Fruit fly (Drosophila melanogaster) whole organism, embryonic: ENCODE results near the gene Shal.
A peak's percentile ranks its signal among the peaks of the same experiment; 100 is the strongest.

Experiments
- CG10462 ChIP-seq: fragments of 200-800 bp; sonication (Bioruptor generic); optimal IDR thresholded peaks from 2 replicates; lab custom pipeline; 2016; ENCODE audit warnings: missing biosample characterization, missing genetic modification characterization
- CG11085 ChIP-seq: fragments of 200-800 bp; sonication (Bioruptor generic); IDR thresholded peaks from 2 replicates; pipeline ENCODE4 v1.3.6; 2022; ENCODE audit warnings: missing biosample characterization, missing genetic modification characterization
- CG11560 ChIP-seq: fragments of 200-800 bp; sonication (Bioruptor generic); IDR thresholded peaks from 3 replicates; pipeline ENCODE4 v1.3.6; 2022; ENCODE audit warnings: missing biosample characterization, missing genetic modification characterization
- CG12104 ChIP-seq: fragments of 200-800 bp; sonication (Bioruptor generic); optimal IDR thresholded peaks from 3 replicates; lab custom pipeline; 2016; ENCODE audit warnings: missing biosample characterization, missing genetic modification characterization
- CG12236 ChIP-seq: fragments of 200-800 bp; sonication (Bioruptor generic); optimal IDR thresholded peaks from 2 replicates; lab custom pipeline; 2016; ENCODE audit warnings: missing biosample characterization, missing genetic modification characterization
- CG12299 ChIP-seq: fragments of 200-800 bp; sonication (Bioruptor generic); optimal IDR thresholded peaks from 2 replicates; lab custom pipeline; 2018; ENCODE audit warnings: missing biosample characterization, mild to moderate bottlenecking, missing genetic modification characterization
- CG12659 ChIP-seq: fragments of 200-800 bp; sonication (Bioruptor generic); optimal IDR thresholded peaks from 3 replicates; lab custom pipeline; 2017; ENCODE audit warnings: mild to moderate bottlenecking, missing biosample characterization, missing genetic modification reagents, missing genetic modification characterization
- CG13424 ChIP-seq: fragments of 200-800 bp; sonication (Bioruptor generic); optimal IDR thresholded peaks from 2 replicates; lab custom pipeline; 2019; ENCODE audit warnings: missing biosample characterization, mild to moderate bottlenecking, missing genetic modification characterization, moderate library complexity
- CG17361 ChIP-seq: fragments of 200-800 bp; sonication (Bioruptor generic); IDR thresholded peaks from 3 replicates; pipeline ENCODE4 v1.3.6; 2022; ENCODE audit warnings: missing biosample characterization, missing genetic modification characterization
- CG18619 ChIP-seq: fragments of 200-800 bp; sonication (Bioruptor generic); optimal IDR thresholded peaks from 3 replicates; lab custom pipeline; 2017; ENCODE audit warnings: missing biosample characterization, mild to moderate bottlenecking, missing genetic modification characterization
- CG32767 ChIP-seq: fragments of 200-800 bp; sonication (Bioruptor generic); IDR thresholded peaks from 2 replicates; pipeline ENCODE4 v1.3.6; 2022; ENCODE audit warnings: missing biosample characterization, missing genetic modification characterization
- CG3847 ChIP-seq: fragments of 200-800 bp; sonication (Bioruptor generic); IDR thresholded peaks from 2 replicates; pipeline ENCODE4 v1.3.6; 2022; ENCODE audit warnings: missing biosample characterization, missing genetic modification characterization
- CG4424 ChIP-seq: fragments of 200-800 bp; sonication (Bioruptor generic); optimal IDR thresholded peaks from 3 replicates; lab custom pipeline; 2016; ENCODE audit warnings: missing biosample characterization, missing genetic modification characterization
- CG7987 ChIP-seq: fragments of 200-800 bp; sonication (Bioruptor generic); optimal IDR thresholded peaks from 2 replicates; lab custom pipeline; 2018; ENCODE audit warnings: missing biosample characterization, mild to moderate bottlenecking, missing genetic modification characterization, moderate library complexity
- CG8089 ChIP-seq: fragments of 200-800 bp; sonication (Bioruptor generic); optimal IDR thresholded peaks from 3 replicates; lab custom pipeline; 2016; ENCODE audit warnings: missing biosample characterization, missing genetic modification characterization
- CoRest ChIP-seq: fragments of 200-800 bp; sonication (Bioruptor generic); optimal IDR thresholded peaks from 3 replicates; lab custom pipeline; 2018; ENCODE audit warnings: missing biosample characterization, mild to moderate bottlenecking, missing genetic modification characterization, moderate library complexity
- D19B ChIP-seq: fragments of 200-800 bp; sonication (Bioruptor generic); optimal IDR thresholded peaks from 2 replicates; lab custom pipeline; 2017; ENCODE audit warnings: missing biosample characterization, mild to moderate bottlenecking, missing genetic modification characterization
- Deaf1 ChIP-seq: fragments of 200-800 bp; optimal IDR thresholded peaks from 3 replicates; lab custom pipeline; 2019; ENCODE audit warnings: missing biosample characterization, mild to moderate bottlenecking, missing genetic modification characterization, moderate library complexity
- E2f2 ChIP-seq: fragments of 200-800 bp; sonication (Bioruptor generic); IDR thresholded peaks from 2 replicates; pipeline ENCODE4 v1.3.6; 2022; ENCODE audit warnings: missing biosample characterization, missing genetic modification characterization
- Fer2 ChIP-seq: fragments of 200-800 bp; sonication (Bioruptor generic); optimal IDR thresholded peaks from 2 replicates; lab custom pipeline; 2018; ENCODE audit warnings: missing biosample characterization, mild to moderate bottlenecking, missing genetic modification characterization, moderate library complexity
- GATAe ChIP-seq: fragments of 200-800 bp; sonication (Bioruptor generic); conservative IDR thresholded peaks from 2 replicates; pipeline ENCODE4 v1.3.6; 2022; ENCODE audit warnings: missing biosample characterization, missing genetic modification characterization
- Gug ChIP-seq: fragments of 200-800 bp; sonication (Bioruptor generic); IDR thresholded peaks from 4 replicates; pipeline ENCODE4 v1.3.6; 2022; ENCODE audit warnings: missing biosample characterization, missing genetic modification characterization
- MBD-R2 ChIP-seq: fragments of 200-800 bp; sonication (Bioruptor generic); IDR thresholded peaks from 2 replicates; pipeline ENCODE4 v1.3.6; 2022; ENCODE audit warnings: missing biosample characterization, missing genetic modification characterization
- Mes4 ChIP-seq: fragments of 200-800 bp; sonication (Bioruptor generic); optimal IDR thresholded peaks from 2 replicates; lab custom pipeline; 2016; ENCODE audit warnings: missing biosample characterization, missing genetic modification characterization
- Ptx1 ChIP-seq: fragments of 200-800 bp; sonication (Bioruptor generic); IDR thresholded peaks from 2 replicates; pipeline ENCODE4 v1.3.6; 2022; ENCODE audit warnings: missing biosample characterization, missing genetic modification characterization
- Rx ChIP-seq: fragments of 200-800 bp; sonication (Bioruptor generic); IDR thresholded peaks from 2 replicates; pipeline ENCODE4 v1.3.6; 2022; ENCODE audit warnings: missing biosample characterization, missing genetic modification characterization
- Spps ChIP-seq: fragments of 200-800 bp; sonication (Bioruptor generic); optimal IDR thresholded peaks from 2 replicates; lab custom pipeline; 2018; ENCODE audit warnings: missing biosample characterization, mild to moderate bottlenecking, missing genetic modification characterization
- bsh ChIP-seq, 2 experiments: fragments of 200-800 bp; sonication (Bioruptor generic); optimal IDR thresholded peaks; 2 replicates each; lab custom pipeline; 2017 to 2018; ENCODE audit warnings: mild to moderate bottlenecking in 2 of 2, missing biosample characterization in 2 of 2, missing genetic modification characterization in 2 of 2, moderate library complexity in 1 of 2
- cwo ChIP-seq: fragments of 200-800 bp; sonication (Bioruptor generic); optimal IDR thresholded peaks from 3 replicates; lab custom pipeline; 2017; ENCODE audit warnings: missing biosample characterization, missing genetic modification characterization, mild to moderate bottlenecking, moderate library complexity, missing genetic modification reagents
- dysf ChIP-seq: fragments of 200-800 bp; sonication (Bioruptor generic); IDR thresholded peaks from 3 replicates; pipeline ENCODE4 v1.3.6; 2022; ENCODE audit warnings: missing biosample characterization, missing genetic modification characterization
- esg ChIP-seq: fragments of 200-800 bp; sonication (Bioruptor generic); conservative IDR thresholded peaks from 2 replicates; pipeline ENCODE4 v1.3.6; 2022; ENCODE audit warnings: missing biosample characterization, missing genetic modification characterization
- fu2 ChIP-seq: fragments of 200-800 bp; sonication (Bioruptor generic); optimal IDR thresholded peaks from 2 replicates; lab custom pipeline; 2016; ENCODE audit warnings: missing biosample characterization, missing genetic modification characterization
- jumu ChIP-seq: fragments of 200-800 bp; sonication (Bioruptor generic); optimal IDR thresholded peaks from 3 replicates; lab custom pipeline; 2016; ENCODE audit warnings: missing biosample characterization, missing genetic modification characterization
- maf-S ChIP-seq: fragments of 200-800 bp; sonication (Bioruptor generic); optimal IDR thresholded peaks from 2 replicates; lab custom pipeline; 2016; ENCODE audit warnings: missing biosample characterization, missing genetic modification characterization
- pan ChIP-seq, 4 experiments: fragments of >200 bp in 3 of 4; fragments of 200-800 bp in 1 of 4; sonication (Bioruptor generic) in 1 of 4; optimal IDR thresholded peaks in 3 of 4; IDR thresholded peaks in 1 of 4; 2 replicates each; pipeline versions ENCODE4 v1.3.6 to Lab custom; 2017 to 2022; ENCODE audit warnings: missing biosample characterization in 2 of 4, missing genetic modification characterization in 2 of 4, mixed read lengths in 1 of 4
- pfk ChIP-seq: fragments of 200-800 bp; sonication (Bioruptor generic); optimal IDR thresholded peaks from 2 replicates; lab custom pipeline; 2018; ENCODE audit warnings: missing biosample characterization, mild to moderate bottlenecking, missing genetic modification characterization, moderate library complexity
- phol ChIP-seq: fragments of 200-800 bp; sonication (Bioruptor generic); optimal IDR thresholded peaks from 3 replicates; lab custom pipeline; 2018; ENCODE audit warnings: missing biosample characterization, mild to moderate bottlenecking, missing genetic modification characterization, moderate library complexity
- prd ChIP-seq, 3 experiments: fragments of >200 bp in 2 of 3; fragments of 200-800 bp in 1 of 3; sonication (Bioruptor generic) in 1 of 3; optimal IDR thresholded peaks in 2 of 3; IDR thresholded peaks in 1 of 3; 2 replicates in 2 of 3; 3 replicates in 1 of 3; pipeline versions ENCODE4 v1.3.6 to Lab custom; 2017 to 2022; ENCODE audit warnings: missing biosample characterization in 1 of 3, missing genetic modification characterization in 1 of 3
- sima ChIP-seq: fragments of 200-800 bp; sonication (Bioruptor generic); optimal IDR thresholded peaks from 2 replicates; lab custom pipeline; 2016; ENCODE audit warnings: missing biosample characterization, missing genetic modification characterization
- sob ChIP-seq: fragments of 200-800 bp; sonication (Bioruptor generic); IDR thresholded peaks from 2 replicates; pipeline ENCODE4 v1.3.6; 2022; ENCODE audit warnings: missing biosample characterization, missing genetic modification characterization
- ssp ChIP-seq: fragments of 200-800 bp; sonication (Bioruptor generic); IDR thresholded peaks from 2 replicates; pipeline ENCODE4 v1.3.6; 2022; ENCODE audit warnings: missing biosample characterization, missing genetic modification characterization
- sug ChIP-seq: fragments of 200-800 bp; optimal IDR thresholded peaks from 2 replicates; lab custom pipeline; 2019; ENCODE audit warnings: missing biosample characterization, mild to moderate bottlenecking, missing genetic modification characterization, moderate library complexity
- toy ChIP-seq: fragments of 200-800 bp; sonication (Bioruptor generic); IDR thresholded peaks from 2 replicates; pipeline ENCODE4 v1.3.6; 2022; ENCODE audit warnings: missing biosample characterization, missing genetic modification characterization
- tup ChIP-seq: fragments of 200-800 bp; sonication (Bioruptor generic); optimal IDR thresholded peaks from 2 replicates; lab custom pipeline; 2016; ENCODE audit warnings: missing biosample characterization, mild to moderate bottlenecking, missing genetic modification characterization, moderate library complexity
- vnd ChIP-seq: fragments of 200-800 bp; sonication (Bioruptor generic); IDR thresholded peaks from 3 replicates; pipeline ENCODE4 v1.3.6; 2022; ENCODE audit warnings: missing biosample characterization, missing genetic modification characterization; ENCODE audit not compliant: partially characterized antibody
- wdn ChIP-seq: fragments of 200-800 bp; sonication (Bioruptor generic); IDR thresholded peaks from 2 replicates; pipeline ENCODE4 v1.3.6; 2022; ENCODE audit warnings: missing biosample characterization, missing genetic modification characterization
- zf30C ChIP-seq: fragments of 200-800 bp; sonication (Bioruptor generic); optimal IDR thresholded peaks from 3 replicates; lab custom pipeline; 2018; ENCODE audit warnings: missing biosample characterization, mild to moderate bottlenecking, missing genetic modification characterization

The Shal gene

DNA sequence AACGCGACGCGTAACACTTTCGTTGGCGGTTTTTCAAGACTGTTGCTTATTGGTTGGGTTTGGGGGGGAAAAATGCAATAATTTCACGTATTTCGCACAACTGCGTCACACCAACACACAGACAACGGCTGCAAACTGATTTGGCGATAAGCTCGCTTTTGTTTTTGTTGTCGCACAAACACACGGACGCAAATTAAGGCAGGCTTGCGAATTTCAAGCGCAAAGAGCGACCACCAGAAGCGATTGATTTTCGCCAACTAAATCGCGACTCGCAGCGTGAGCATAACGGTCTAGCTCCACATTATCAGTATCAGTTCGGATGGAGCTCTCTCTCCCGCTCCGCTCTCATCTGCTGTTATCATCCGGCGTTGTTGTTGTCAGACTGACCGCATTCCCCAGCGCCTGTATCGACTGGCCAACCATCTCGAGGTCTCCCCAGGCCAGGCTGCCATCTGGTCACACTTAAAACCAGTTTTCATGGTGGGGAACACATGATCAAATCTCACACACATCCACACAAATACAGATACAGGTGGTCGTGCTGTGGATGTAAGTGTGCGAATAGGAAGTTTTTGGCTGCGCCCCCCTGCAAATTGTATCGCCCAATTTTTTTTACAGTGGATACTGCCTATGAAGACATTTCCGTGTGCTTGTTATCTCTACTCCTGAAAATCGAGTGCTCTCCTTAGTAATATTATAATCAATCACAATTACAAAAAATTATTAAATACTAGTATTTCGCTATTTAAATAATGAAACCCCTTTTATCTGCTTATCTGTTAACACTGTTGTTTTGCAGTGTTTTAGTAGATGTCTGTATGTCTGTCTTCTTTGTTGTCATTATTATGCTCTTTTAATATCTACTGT, 48.6 kb upstream of the Shal start (continued):
- peak; percentile 39; the same call in 1 of the 2 replicates for TF ChIP-seq wdn (GFP tag; lab: Robert Waterston, UW)
- peak; percentile 26; the same call in 1 of the 2 replicates for TF ChIP-seq toy
- TF ChIP-seq Fer2 (tag; lab: Kevin White, UChicago): peak; percentile 12
- no peak for TF ChIP-seq CG8089 (GFP tag; lab: Kevin White, UChicago)
- peak; percentile 66 for TF ChIP-seq Ptx1 (GFP tag; lab: Robert Waterston, UW)
- peak; percentile 56 for TF ChIP-seq CG13424 (tag; lab: Kevin White, UChicago)
- peak; percentile 29; the same call in 1 of the 2 replicates for TF ChIP-seq ssp
- peak; percentile 30; the same call in 1 of the 2 replicates for TF ChIP-seq E2f2 (GFP tag; lab: Robert Waterston, UW)
- TF ChIP-seq sug (tag; lab: Kevin White, UChicago): peak; percentile 100
- TF ChIP-seq CG18619 (GFP tag; lab: Kevin White, UChicago): peak; percentile 16
- TF ChIP-seq zf30C: peak; percentile 40
- peak; percentile 26 for TF ChIP-seq CG12299
- TF ChIP-seq CG32767 (GFP tag; lab: Robert Waterston, UW): peak; percentile 55; the same call in 1 of the 2 replicates
- no peak for TF ChIP-seq CG12236 (GFP tag; lab: Kevin White, UChicago)
- no peak for TF ChIP-seq pan (optimal IDR thresholded peaks at IDR 0.05; lab: Kevin White, UChicago)
- TF ChIP-seq pan (GFP tag; optimal IDR thresholded peaks at IDR 0.05 in 1 of 2, IDR thresholded peaks at IDR 0.05 in 1 of 2): peak in 1 of 2 experiments; percentile 57
- TF ChIP-seq GATAe (GFP tag; lab: Robert Waterston, UW): peak; percentile 41
- peak; percentile 64 for TF ChIP-seq MBD-R2 (GFP tag; lab: Robert Waterston, UW)
- no peak for TF ChIP-seq pfk (GFP tag; lab: Kevin White, UChicago)
- no peak for TF ChIP-seq jumu (GFP tag; lab: Kevin White, UChicago)
- TF ChIP-seq phol: peak; percentile 27
- TF ChIP-seq Mes4 (GFP tag; lab: Kevin White, UChicago): no peak
- TF ChIP-seq CG3847 (GFP tag; lab: Robert Waterston, UW): peak; percentile 73
- no peak for TF ChIP-seq CG12104 (GFP tag; lab: Kevin White, UChicago)
- TF ChIP-seq prd (optimal IDR thresholded peaks at IDR 0.05; lab: Kevin White, UChicago): no peak
- peak; percentile 57; the same call in 2 of the 3 replicates for TF ChIP-seq prd (GFP tag; IDR thresholded peaks at IDR 0.05; lab: Robert Waterston, UW)
- TF ChIP-seq Rx (GFP tag; lab: Robert Waterston, UW): no peak
- TF ChIP-seq dysf (GFP tag; lab: Robert Waterston, UW): peak; percentile 75; the same call in 2 of the 3 replicates
- no peak for TF ChIP-seq vnd (GFP tag; lab: Robert Waterston, UW)
- peak; percentile 36 for TF ChIP-seq D19B
- peak; percentile 68 for TF ChIP-seq CoRest (tag; lab: Kevin White, UChicago)
- peak; percentile 59 for TF ChIP-seq CG17361 (GFP tag; lab: Robert Waterston, UW)
- peak; percentile 14 for TF ChIP-seq fu2 (GFP tag; lab: Kevin White, UChicago)
- TF ChIP-seq cwo (GFP tag; lab: Kevin White, UChicago): peak; percentile 85
- TF ChIP-seq CG12659: peak; percentile 51
- no peak for TF ChIP-seq sima
- TF ChIP-seq sob (GFP tag; lab: Robert Waterston, UW): peak; percentile 69
- TF ChIP-seq CG4424 (GFP tag; lab: Kevin White, UChicago): peak; percentile 35
- no peak for TF ChIP-seq CG10462 (GFP tag; lab: Kevin White, UChicago)
- TF ChIP-seq CG7987 (GFP tag; lab: Kevin White, UChicago): peak; percentile 10
- TF ChIP-seq maf-S (GFP tag; lab: Kevin White, UChicago): no peak
- TF ChIP-seq esg (GFP tag; lab: Robert Waterston, UW): peak; percentile 52
- peak; percentile 74; the same call in 3 of the 4 replicates for TF ChIP-seq Gug (GFP tag; lab: Robert Waterston, UW)
- TF ChIP-seq tup (GFP tag; lab: Kevin White, UChicago): no peak
- no peak for TF ChIP-seq CG11560
- TF ChIP-seq Spps: no peak
- peak; percentile 14 for TF ChIP-seq Deaf1 (tag; lab: Kevin White, UChicago)
- TF ChIP-seq bsh (GFP tag; optimal IDR thresholded peaks at IDR 0.05; lab: Kevin White, UChicago): peak in 1 of 2 experiments; percentile 16
- TF ChIP-seq CG11085 (GFP tag; lab: Robert Waterston, UW): peak; percentile 56; the same call in 1 of the 2 replicates
